Worm (Caenorhabditis elegans) whole organism, L1 larva: ENCODE measurements around the gene ldh-1.

Experiments
- aly-2 ChIP-seq: fragments of 150-350 bp; optimal IDR thresholded peaks from 2 replicates; lab custom pipeline; 2014; ENCODE audit warnings: missing biosample characterization, missing genetic modification characterization
- ets-5 ChIP-seq: fragments of 200-800 bp; sonication (Bioruptor generic); IDR thresholded peaks from 2 replicates; pipeline ENCODE4 v1.3.6; 2022; ENCODE audit warnings: missing genetic modification characterization, missing compliant biosample characterization
- hlh-4 ChIP-seq: sonication (generic microtip); optimal IDR thresholded peaks from 2 replicates; lab custom pipeline; 2016; ENCODE audit warnings: mild to moderate bottlenecking, missing genetic modification characterization, missing compliant biosample characterization
- mep-1 ChIP-seq: fragments of 150-350 bp; optimal IDR thresholded peaks from 2 replicates; lab custom pipeline; 2014; ENCODE audit warnings: missing biosample characterization, missing genetic modification characterization
- nhr-20 ChIP-seq: sonication (generic microtip); optimal IDR thresholded peaks from 2 replicates; lab custom pipeline; 2016; ENCODE audit warnings: mild to moderate bottlenecking, missing genetic modification characterization, missing compliant biosample characterization
- nhr-28 ChIP-seq: fragments of 150-350 bp; optimal IDR thresholded peaks from 2 replicates; lab custom pipeline; 2014; ENCODE audit warnings: missing biosample characterization, missing genetic modification characterization
- nhr-76 ChIP-seq: sonication (generic microtip); optimal IDR thresholded peaks from 2 replicates; lab custom pipeline; 2017; ENCODE audit warnings: missing biosample characterization, missing genetic modification characterization
- skn-1 ChIP-seq: fragments of 150-350 bp; optimal IDR thresholded peaks from 2 replicates; lab custom pipeline; 2014; ENCODE audit warnings: missing biosample characterization, missing genetic modification characterization
- snpc-4 ChIP-seq: fragments of 150-350 bp; optimal IDR thresholded peaks from 2 replicates; lab custom pipeline; 2014; ENCODE audit warnings: missing biosample characterization, missing genetic modification characterization
- ztf-11 ChIP-seq, 2 experiments: sonication (generic microtip); optimal IDR thresholded peaks; 2 replicates each; lab custom pipeline; 2016 to 2017; ENCODE audit warnings: missing genetic modification characterization in 2 of 2, missing biosample characterization in 1 of 2, missing compliant biosample characterization in 1 of 2

ce11 chrII:11748494-11748893 lies 24.5 kb downstream of the ldh-1 start, which contains the start of the genes F44E5.17 and gpb-1:
- no peak for TF ChIP-seq aly-2 (tag; lab: Kevin White, UChicago)
- no peak for TF ChIP-seq snpc-4
- TF ChIP-seq hlh-4 (tag; lab: Kevin White, UChicago): no peak
- no peak for TF ChIP-seq ets-5 (GFP tag; lab: Robert Waterston, UW)
- TF ChIP-seq nhr-76 (tag; lab: Kevin White, UChicago): no peak
- no peak for TF ChIP-seq nhr-28 (tag; lab: Kevin White, UChicago)
- TF ChIP-seq nhr-20 (tag; lab: Kevin White, UChicago): no peak
- no peak for TF ChIP-seq ztf-11 (tag; optimal IDR thresholded peaks at IDR 0.05; lab: Kevin White, UChicago)
- no peak for TF ChIP-seq mep-1 (tag; lab: Kevin White, UChicago)
- TF ChIP-seq skn-1: no peak
